Fruit fly (Drosophila melanogaster) whole organism, embryonic: ENCODE data around the gene RabX5.

Source experiments
- Adf1 ChIP-seq: fragments of 200-800 bp; sonication (Bioruptor generic); IDR thresholded peaks from 2 replicates; pipeline ENCODE4 v1.3.6; 2022; ENCODE audit warnings: missing biosample characterization, missing genetic modification characterization
- Bgb ChIP-seq: fragments of 200-800 bp; sonication (Bioruptor generic); IDR thresholded peaks from 2 replicates; pipeline ENCODE4 v1.3.6; 2022; ENCODE audit warnings: missing biosample characterization, missing genetic modification characterization; ENCODE audit not compliant: partially characterized antibody
- Blimp-1 ChIP-seq: fragments of 200-800 bp; sonication (Bioruptor generic); optimal IDR thresholded peaks from 3 replicates; lab custom pipeline; 2018; ENCODE audit warnings: missing biosample characterization, missing genetic modification characterization, mild to moderate bottlenecking, moderate library complexity, missing genetic modification reagents
- Bteb2 ChIP-seq: fragments of 200-800 bp; sonication (Bioruptor generic); optimal IDR thresholded peaks from 2 replicates; lab custom pipeline; 2016; ENCODE audit warnings: missing biosample characterization, missing genetic modification characterization
- CG10543 ChIP-seq: fragments of 200-800 bp; sonication (Bioruptor generic); optimal IDR thresholded peaks from 3 replicates; lab custom pipeline; 2017; ENCODE audit warnings: missing biosample characterization, mild to moderate bottlenecking, missing genetic modification characterization, moderate library complexity
- CG13287 ChIP-seq: fragments of 200-800 bp; sonication (Bioruptor generic); IDR thresholded peaks from 2 replicates; pipeline ENCODE4 v1.3.6; 2022; ENCODE audit warnings: missing biosample characterization, missing genetic modification characterization; ENCODE audit not compliant: partially characterized antibody
- CG14014 ChIP-seq: fragments of 200-800 bp; sonication (Bioruptor generic); IDR thresholded peaks from 2 replicates; pipeline ENCODE4 v1.3.6; 2022; ENCODE audit warnings: missing biosample characterization, missing genetic modification characterization
- CG30020 ChIP-seq: fragments of 200-800 bp; optimal IDR thresholded peaks from 2 replicates; lab custom pipeline; 2019; ENCODE audit warnings: missing biosample characterization, mild to moderate bottlenecking, missing genetic modification characterization, moderate library complexity
- CG31224 ChIP-seq: fragments of 200-800 bp; sonication (Bioruptor generic); IDR thresholded peaks from 2 replicates; pipeline ENCODE4 v1.3.6; 2022; ENCODE audit warnings: missing biosample characterization, missing genetic modification characterization
- CG32767 ChIP-seq: fragments of 200-800 bp; sonication (Bioruptor generic); IDR thresholded peaks from 2 replicates; pipeline ENCODE4 v1.3.6; 2022; ENCODE audit warnings: missing biosample characterization, missing genetic modification characterization
- CG34224 ChIP-seq: fragments of 200-800 bp; sonication (Bioruptor generic); IDR thresholded peaks from 3 replicates; pipeline ENCODE4 v1.3.6; 2022; ENCODE audit warnings: missing biosample characterization, missing genetic modification characterization; ENCODE audit not compliant: partially characterized antibody
- CG34422 ChIP-seq: fragments of 200-800 bp; sonication (Bioruptor generic); IDR thresholded peaks from 3 replicates; pipeline ENCODE4 v1.3.6; 2022; ENCODE audit warnings: missing biosample characterization, missing genetic modification characterization
- Deaf1 ChIP-seq: fragments of 200-800 bp; optimal IDR thresholded peaks from 3 replicates; lab custom pipeline; 2019; ENCODE audit warnings: missing biosample characterization, mild to moderate bottlenecking, missing genetic modification characterization, moderate library complexity
- Hey ChIP-seq: fragments of 200-800 bp; sonication (Bioruptor generic); optimal IDR thresholded peaks from 3 replicates; lab custom pipeline; 2018; ENCODE audit warnings: missing biosample characterization, mild to moderate bottlenecking, missing genetic modification characterization
- MBD-R2 ChIP-seq: fragments of 200-800 bp; sonication (Bioruptor generic); IDR thresholded peaks from 2 replicates; pipeline ENCODE4 v1.3.6; 2022; ENCODE audit warnings: missing biosample characterization, missing genetic modification characterization
- Med ChIP-seq: fragments of 200-800 bp; sonication (Bioruptor generic); peaks from one replicate; lab custom pipeline; 2016; ENCODE audit warnings: missing biosample characterization, missing genetic modification characterization, mild to moderate bottlenecking, inconsistent platforms, moderate library complexity
- Myb ChIP-seq: fragments of 200-800 bp; sonication (Bioruptor generic); optimal IDR thresholded peaks from 2 replicates; lab custom pipeline; 2016; ENCODE audit warnings: missing biosample characterization, missing genetic modification characterization
- Nf-YB ChIP-seq: fragments of 200-800 bp; sonication (Bioruptor generic); optimal IDR thresholded peaks from 3 replicates; lab custom pipeline; 2019; ENCODE audit warnings: missing biosample characterization, mild to moderate bottlenecking, missing genetic modification characterization, moderate library complexity
- Nf-YC ChIP-seq: fragments of 200-800 bp; optimal IDR thresholded peaks from 3 replicates; lab custom pipeline; 2019; ENCODE audit warnings: missing biosample characterization, mild to moderate bottlenecking, missing genetic modification characterization, moderate library complexity
- Scr ChIP-seq: fragments of 200-800 bp; sonication (Bioruptor generic); IDR thresholded peaks from 2 replicates; pipeline ENCODE4 v1.3.6; 2022; ENCODE audit warnings: missing biosample characterization, missing genetic modification characterization; ENCODE audit not compliant: partially characterized antibody
- Sox100B ChIP-seq: fragments of 200-800 bp; sonication (Bioruptor generic); optimal IDR thresholded peaks from 3 replicates; lab custom pipeline; 2018; ENCODE audit warnings: missing biosample characterization, mild to moderate bottlenecking, missing genetic modification characterization
- ato ChIP-seq: fragments of 200-800 bp; sonication (Bioruptor generic); IDR thresholded peaks from 2 replicates; pipeline ENCODE4 v1.3.6; 2022; ENCODE audit warnings: missing biosample characterization, missing genetic modification characterization; ENCODE audit not compliant: partially characterized antibody
- crol ChIP-seq: fragments of 200-800 bp; sonication (Bioruptor generic); IDR thresholded peaks from 2 replicates; pipeline ENCODE4 v1.3.6; 2022; ENCODE audit warnings: missing biosample characterization, missing genetic modification characterization
- crp ChIP-seq, 2 experiments: fragments of 200-800 bp; sonication (Bioruptor generic); optimal IDR thresholded peaks; 2 replicates in 1 of 2; 3 replicates in 1 of 2; lab custom pipeline; 2017; ENCODE audit warnings: missing biosample characterization in 2 of 2, missing genetic modification characterization in 2 of 2, mild to moderate bottlenecking in 1 of 2, moderate library complexity in 1 of 2
- ewg ChIP-seq: fragments of 200-800 bp; sonication (Bioruptor generic); optimal IDR thresholded peaks from 3 replicates; lab custom pipeline; 2017; ENCODE audit warnings: mild to moderate bottlenecking, missing biosample characterization, missing genetic modification reagents, missing genetic modification characterization
- exex ChIP-seq: fragments of 200-800 bp; sonication (Bioruptor generic); optimal IDR thresholded peaks from 4 replicates; lab custom pipeline; 2018; ENCODE audit warnings: missing biosample characterization, mild to moderate bottlenecking, missing genetic modification characterization, moderate library complexity
- fd3F ChIP-seq: fragments of 200-800 bp; sonication (Bioruptor generic); optimal IDR thresholded peaks from 2 replicates; lab custom pipeline; 2018; ENCODE audit warnings: missing biosample characterization, mild to moderate bottlenecking, missing genetic modification characterization, moderate library complexity
- gro ChIP-seq: fragments of 200-800 bp; sonication (Bioruptor generic); optimal IDR thresholded peaks from 2 replicates; lab custom pipeline; 2016; ENCODE audit warnings: missing biosample characterization, missing genetic modification characterization
- mirr ChIP-seq: fragments of 200-800 bp; sonication (Bioruptor generic); optimal IDR thresholded peaks from 3 replicates; lab custom pipeline; 2018; ENCODE audit warnings: missing biosample characterization, mild to moderate bottlenecking, missing genetic modification characterization
- onecut ChIP-seq: fragments of 200-800 bp; sonication (Bioruptor generic); IDR thresholded peaks from 2 replicates; pipeline ENCODE4 v1.3.6; 2022; ENCODE audit warnings: missing biosample characterization, missing genetic modification characterization
- pho ChIP-seq: fragments of 200-800 bp; sonication (Bioruptor generic); optimal IDR thresholded peaks from 2 replicates; lab custom pipeline; 2016; ENCODE audit warnings: missing biosample characterization, missing genetic modification characterization
- scrt ChIP-seq: fragments of 200-800 bp; sonication (Bioruptor generic); optimal IDR thresholded peaks from 2 replicates; lab custom pipeline; 2018; ENCODE audit warnings: missing biosample characterization, mild to moderate bottlenecking, missing genetic modification characterization, moderate library complexity
- seq ChIP-seq: fragments of 200-800 bp; sonication (Bioruptor generic); IDR thresholded peaks from 2 replicates; pipeline ENCODE4 v1.3.6; 2022; ENCODE audit warnings: missing biosample characterization, missing genetic modification characterization
- slou ChIP-seq: fragments of 200-800 bp; sonication (Bioruptor generic); optimal IDR thresholded peaks from 3 replicates; lab custom pipeline; 2016; ENCODE audit warnings: missing biosample characterization, missing genetic modification characterization
- sna ChIP-seq: fragments of 200-800 bp; sonication (Bioruptor generic); IDR thresholded peaks from 2 replicates; pipeline ENCODE4 v1.3.6; 2022; ENCODE audit warnings: missing biosample characterization, missing genetic modification characterization; ENCODE audit not compliant: partially characterized antibody
- ssp ChIP-seq: fragments of 200-800 bp; sonication (Bioruptor generic); IDR thresholded peaks from 2 replicates; pipeline ENCODE4 v1.3.6; 2022; ENCODE audit warnings: missing biosample characterization, missing genetic modification characterization
- unc-4 ChIP-seq: fragments of 200-800 bp; sonication (Bioruptor generic); IDR thresholded peaks from 2 replicates; pipeline ENCODE4 v1.3.6; 2022; ENCODE audit warnings: missing biosample characterization, missing genetic modification characterization; ENCODE audit not compliant: partially characterized antibody
- zen2 ChIP-seq: fragments of 200-800 bp; sonication (Bioruptor generic); IDR thresholded peaks from 3 replicates; pipeline ENCODE4 v1.3.6; 2022; ENCODE audit warnings: missing biosample characterization, missing genetic modification characterization; ENCODE audit not compliant: partially characterized antibody

Gene RabX5

dm6 chr3L:1663531-1663930, 6.4 kb downstream of the RabX5 start:
- TF ChIP-seq Nf-YC (tag; lab: Kevin White, UChicago) (peak; percentile 89), MBD-R2 (peak; percentile 36), Deaf1 (tag; lab: Kevin White, UChicago) (peak; percentile 68), onecut (GFP tag; lab: Robert Waterston, UW) (peak; percentile 85), Med (GFP tag; lab: Kevin White, UChicago) (peak; percentile 59), slou (GFP tag; lab: Kevin White, UChicago) (no peak), CG32767 (peak; percentile 48; the same call in 1 of the 2 replicates), Nf-YB (GFP tag; lab: Kevin White, UChicago) (peak; percentile 81), ewg (GFP tag; lab: Kevin White, UChicago) (peak; percentile 83), Hey (tag; lab: Kevin White, UChicago) (no peak), CG14014 (GFP tag; lab: Robert Waterston, UW) (no peak)

DNA sequence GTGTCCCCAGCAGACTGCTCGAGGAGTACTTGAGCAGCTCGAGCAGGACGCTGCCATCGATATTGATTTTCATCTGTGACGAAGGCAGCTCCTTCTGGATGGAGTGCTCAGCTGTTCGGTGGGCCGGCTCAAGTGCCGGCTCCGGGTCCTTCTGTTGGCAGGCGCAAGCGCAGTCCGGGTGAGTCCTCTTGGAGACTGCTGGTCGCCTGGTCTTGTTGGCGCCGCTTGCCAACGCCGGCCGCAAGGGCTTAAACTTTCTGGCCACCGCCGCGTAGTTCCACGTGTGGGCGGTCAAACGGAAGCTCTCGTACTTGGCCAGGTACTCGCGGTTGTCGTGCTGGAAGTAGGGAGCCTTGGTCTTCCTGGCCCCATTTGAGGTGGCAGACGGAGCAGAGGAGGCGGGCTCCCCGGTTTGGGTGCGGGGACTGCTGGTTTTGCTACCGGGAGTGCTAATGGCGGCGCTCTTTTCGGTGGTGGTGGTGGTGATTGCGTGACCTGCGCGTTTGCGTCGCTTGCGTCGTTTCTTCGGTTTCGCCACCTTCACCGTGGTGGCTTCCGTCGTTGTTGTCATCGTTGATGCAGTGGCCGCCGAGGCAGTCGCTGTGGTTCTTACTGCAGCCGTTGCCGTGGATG, 8.1 kb downstream of the RabX5 start:
- TF ChIP-seq Bgb (GFP tag; lab: Robert Waterston, UW) (0 out of 2 replicates have a peak, but pooled peaks have one; percentile 24), crp (GFP tag; optimal IDR thresholded peaks at IDR 0.05; lab: Kevin White, UChicago) (peak in 1 of 2 experiments; percentile 46), unc-4 (GFP tag; lab: Robert Waterston, UW) (0 out of 2 replicates have a peak, but pooled peaks have one; percentile 32), Nf-YC (tag; lab: Kevin White, UChicago) (peak; percentile 69), CG10543 (GFP tag; lab: Kevin White, UChicago) (peak; percentile 25), pho (GFP tag; lab: Kevin White, UChicago) (no peak), MBD-R2 (0 out of 2 replicates have a peak, but pooled peaks have one; percentile 13), fd3F (GFP tag; lab: Kevin White, UChicago) (no peak), onecut (GFP tag; lab: Robert Waterston, UW) (peak; percentile 89), ewg (GFP tag; lab: Kevin White, UChicago) (peak; percentile 94), CG13287 (GFP tag; lab: Robert Waterston, UW) (peak; percentile 32; the same call in 1 of the 2 replicates), gro (no peak), CG34422 (peak; percentile 58; the same call in 1 of the 3 replicates), Bteb2 (no peak), CG34224 (GFP tag; lab: Robert Waterston, UW) (0 out of 3 replicates have a peak, but pooled peaks have one; percentile 41), zen2 (GFP tag; lab: Robert Waterston, UW) (peak; percentile 30; the same call in 2 of the 3 replicates), CG31224 (GFP tag; lab: Robert Waterston, UW) (peak; percentile 99), seq (0 out of 2 replicates have a peak, but pooled peaks have one; percentile 24), crol (GFP tag; lab: Robert Waterston, UW) (peak; percentile 64), Scr (0 out of 2 replicates have a peak, but pooled peaks have one; percentile 18), Adf1 (GFP tag; lab: Robert Waterston, UW) (peak; percentile 58; the same call in 1 of the 2 replicates), Deaf1 (tag; lab: Kevin White, UChicago) (peak; percentile 79), Sox100B (no peak), Med (GFP tag; lab: Kevin White, UChicago) (peak; percentile 19), sna (GFP tag; lab: Robert Waterston, UW) (0 out of 2 replicates have a peak, but pooled peaks have one; percentile 23), scrt (peak; percentile 74), Blimp-1 (no peak)
- TF ChIP-seq, all 482 proteins: peak for 21

DNA sequence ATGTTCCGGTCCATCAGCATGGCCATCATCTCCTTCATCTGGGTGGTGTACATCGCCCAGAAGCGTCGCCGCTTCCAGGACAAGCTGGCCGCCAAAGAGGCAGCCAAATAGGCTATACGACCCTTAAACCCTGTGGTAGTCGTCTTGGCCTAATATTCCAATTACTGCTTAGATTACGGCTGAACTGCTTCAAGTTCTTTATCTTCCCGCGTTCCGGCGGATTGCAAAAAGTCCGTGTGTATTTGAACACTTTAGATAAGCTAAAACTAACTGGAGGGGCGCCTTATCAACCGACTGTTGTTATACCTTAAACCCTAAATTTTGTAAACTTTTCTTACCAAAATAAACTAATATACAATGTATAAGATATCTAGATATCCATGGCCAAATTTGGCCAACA, 16.2 kb downstream of the RabX5 start:
- TF ChIP-seq ato (GFP tag; lab: Robert Waterston, UW) (0 out of 2 replicates have a peak, but pooled peaks have one; percentile 18), Myb (no peak), ssp (no peak), CG30020 (tag; lab: Kevin White, UChicago) (no peak), mirr (peak; percentile 71), exex (tag; lab: Kevin White, UChicago) (peak; percentile 82)
